Worm (Caenorhabditis elegans): ENCODE data around the gene Y6E2A.10.

ce11 chrV:15732209-15732608 lies 1.9 kb upstream of the Y6E2A.10 start, which contains the start of gene str-38:
- TF ChIP-seq ZK546.5 (tag; optimal IDR thresholded peaks at IDR 0.05) (no peak), lin-15B (tag; optimal IDR thresholded peaks at IDR 0.05) (no peak), elt-1 (tag; optimal IDR thresholded peaks at IDR 0.05) (no peak), daf-12 (tag; optimal IDR thresholded peaks at IDR 0.05) (no peak), ceh-9 (tag; optimal IDR thresholded peaks at IDR 0.05) (no peak), unc-39 (tag; optimal IDR thresholded peaks at IDR 0.05) (no peak)

Measured in whole organism, L3 larva.